Fruit fly (Drosophila melanogaster) whole organism, embryonic: Measurements from ENCODE around the gene RpS25.

Experiments used
- Awh ChIP-seq: fragments of 200-800 bp; sonication (Bioruptor generic); IDR thresholded peaks from 2 replicates; pipeline ENCODE4, ENCODE4 v1.3.6; 2022; ENCODE audit warnings: missing biosample characterization, missing genetic modification characterization
- CG10147 ChIP-seq: fragments of 200-800 bp; sonication (Bioruptor generic); optimal IDR thresholded peaks from 2 replicates; lab custom pipeline; 2019; ENCODE audit warnings: missing biosample characterization, mild to moderate bottlenecking, missing genetic modification characterization, moderate library complexity
- CG10366 ChIP-seq: fragments of 200-800 bp; sonication (Bioruptor generic); IDR thresholded peaks from 2 replicates; pipeline ENCODE4 v1.3.6; 2022; ENCODE audit warnings: missing biosample characterization, missing genetic modification characterization
- CG10979 ChIP-seq: fragments of 200-800 bp; sonication (Bioruptor generic); optimal IDR thresholded peaks from 2 replicates; lab custom pipeline; 2018; ENCODE audit warnings: missing biosample characterization, mild to moderate bottlenecking, missing genetic modification characterization, moderate library complexity
- CG11696 ChIP-seq: fragments of 200-800 bp; sonication (Bioruptor generic); IDR thresholded peaks from 2 replicates; pipeline ENCODE4 v1.3.6; 2022; ENCODE audit warnings: missing biosample characterization, missing genetic modification characterization
- CG12659 ChIP-seq: fragments of 200-800 bp; sonication (Bioruptor generic); optimal IDR thresholded peaks from 3 replicates; lab custom pipeline; 2017; ENCODE audit warnings: mild to moderate bottlenecking, missing biosample characterization, missing genetic modification reagents, missing genetic modification characterization
- CG14710 ChIP-seq: fragments of 200-800 bp; sonication (Bioruptor generic); optimal IDR thresholded peaks from 3 replicates; lab custom pipeline; 2019; ENCODE audit warnings: missing biosample characterization, mild to moderate bottlenecking, missing genetic modification characterization, moderate library complexity
- CG16779 ChIP-seq: fragments of 200-800 bp; sonication (Bioruptor generic); IDR thresholded peaks from 2 replicates; pipeline ENCODE4 v1.3.6; 2022; ENCODE audit warnings: missing biosample characterization, missing genetic modification characterization
- CG4730 ChIP-seq: fragments of 200-800 bp; sonication (Bioruptor generic); IDR thresholded peaks from 2 replicates; pipeline ENCODE4 v1.3.6; 2022; ENCODE audit warnings: missing biosample characterization, missing genetic modification characterization
- CG5180 ChIP-seq: fragments of 200-800 bp; sonication (Bioruptor generic); optimal IDR thresholded peaks from 3 replicates; lab custom pipeline; 2017; ENCODE audit warnings: missing biosample characterization, missing genetic modification characterization, mild to moderate bottlenecking, moderate library complexity, missing genetic modification reagents
- CG6791 ChIP-seq: fragments of 200-800 bp; sonication (Bioruptor generic); IDR thresholded peaks from 3 replicates; pipeline ENCODE4 v1.3.6; 2022; ENCODE audit warnings: missing biosample characterization, missing genetic modification characterization; ENCODE audit not compliant: partially characterized antibody
- CG7357 ChIP-seq: fragments of 200-800 bp; sonication (Bioruptor generic); IDR thresholded peaks from 3 replicates; pipeline ENCODE4 v1.3.6; 2022; ENCODE audit warnings: missing biosample characterization, missing genetic modification characterization
- CG7839 ChIP-seq: fragments of 200-800 bp; sonication (Bioruptor generic); optimal IDR thresholded peaks from 3 replicates; lab custom pipeline; 2018; ENCODE audit warnings: missing biosample characterization, mild to moderate bottlenecking, missing genetic modification characterization, moderate library complexity
- CG8924 ChIP-seq: fragments of 200-800 bp; optimal IDR thresholded peaks from 3 replicates; lab custom pipeline; 2019; ENCODE audit warnings: missing biosample characterization, mild to moderate bottlenecking, missing genetic modification characterization, moderate library complexity
- CG9727 ChIP-seq: fragments of 200-800 bp; sonication (Bioruptor generic); optimal IDR thresholded peaks from 3 replicates; lab custom pipeline; 2017; ENCODE audit warnings: missing biosample characterization, mild to moderate bottlenecking, missing genetic modification characterization
- CG9797 ChIP-seq: fragments of 200-800 bp; sonication (Bioruptor generic); optimal IDR thresholded peaks from 3 replicates; lab custom pipeline; 2018; ENCODE audit warnings: missing biosample characterization, mild to moderate bottlenecking, missing genetic modification characterization
- Deaf1 ChIP-seq: fragments of 200-800 bp; optimal IDR thresholded peaks from 3 replicates; lab custom pipeline; 2019; ENCODE audit warnings: missing biosample characterization, mild to moderate bottlenecking, missing genetic modification characterization, moderate library complexity
- Dp ChIP-seq: fragments of 200-800 bp; sonication (Bioruptor generic); optimal IDR thresholded peaks from 2 replicates; lab custom pipeline; 2018; ENCODE audit warnings: missing biosample characterization, mild to moderate bottlenecking, missing genetic modification characterization, moderate library complexity
- Fer1 ChIP-seq: fragments of 200-800 bp; sonication (Bioruptor generic); optimal IDR thresholded peaks from 2 replicates; lab custom pipeline; 2017; ENCODE audit warnings: missing biosample characterization, mild to moderate bottlenecking, missing genetic modification characterization
- GATAe ChIP-seq: fragments of 200-800 bp; sonication (Bioruptor generic); conservative IDR thresholded peaks from 2 replicates; pipeline ENCODE4 v1.3.6; 2022; ENCODE audit warnings: missing biosample characterization, missing genetic modification characterization
- H2.0 ChIP-seq: fragments of 200-800 bp; sonication (Bioruptor generic); IDR thresholded peaks from 2 replicates; pipeline ENCODE4 v1.3.6; 2022; ENCODE audit warnings: missing biosample characterization, missing genetic modification characterization
- MBD-R2 ChIP-seq: fragments of 200-800 bp; sonication (Bioruptor generic); IDR thresholded peaks from 2 replicates; pipeline ENCODE4 v1.3.6; 2022; ENCODE audit warnings: missing biosample characterization, missing genetic modification characterization
- Max ChIP-seq: fragments of 200-800 bp; sonication (Bioruptor generic); optimal IDR thresholded peaks from 2 replicates; lab custom pipeline; 2016; ENCODE audit warnings: missing biosample characterization, mild to moderate bottlenecking, missing genetic modification characterization
- NK7.1 ChIP-seq: fragments of 200-800 bp; sonication (Bioruptor generic); optimal IDR thresholded peaks from 3 replicates; lab custom pipeline; 2016; ENCODE audit warnings: missing biosample characterization, missing genetic modification characterization
- Poxn ChIP-seq: fragments of 200-800 bp; sonication (Bioruptor generic); IDR thresholded peaks from 2 replicates; pipeline ENCODE4 v1.3.6; 2022; ENCODE audit warnings: missing biosample characterization, missing genetic modification characterization
- Sin3A ChIP-seq: fragments of >200 bp; optimal IDR thresholded peaks from 2 replicates; lab custom pipeline; 2018
- ash1 ChIP-seq: fragments of 200-800 bp; sonication (Bioruptor generic); optimal IDR thresholded peaks from 2 replicates; lab custom pipeline; 2018; ENCODE audit warnings: missing biosample characterization, mild to moderate bottlenecking, missing genetic modification characterization
- ato ChIP-seq: fragments of 200-800 bp; sonication (Bioruptor generic); IDR thresholded peaks from 2 replicates; pipeline ENCODE4 v1.3.6; 2022; ENCODE audit warnings: missing biosample characterization, missing genetic modification characterization; ENCODE audit not compliant: partially characterized antibody
- bigmax ChIP-seq: fragments of 200-800 bp; sonication (Bioruptor generic); optimal IDR thresholded peaks from 2 replicates; lab custom pipeline; 2018; ENCODE audit warnings: missing biosample characterization, mild to moderate bottlenecking, missing genetic modification characterization
- bsh ChIP-seq, 2 experiments: fragments of 200-800 bp; sonication (Bioruptor generic); optimal IDR thresholded peaks; 2 replicates each; lab custom pipeline; 2017 to 2018; ENCODE audit warnings: mild to moderate bottlenecking in 2 of 2, missing biosample characterization in 2 of 2, missing genetic modification characterization in 2 of 2, moderate library complexity in 1 of 2
- chif ChIP-seq, 2 experiments: fragments of 200-800 bp; sonication (Bioruptor generic); optimal IDR thresholded peaks; 3 replicates each; lab custom pipeline; 2016; ENCODE audit warnings: missing biosample characterization in 2 of 2, missing genetic modification characterization in 2 of 2
- ci ChIP-seq: fragments of 200-800 bp; sonication (Bioruptor generic); IDR thresholded peaks from 3 replicates; pipeline ENCODE4 v1.3.6; 2022; ENCODE audit warnings: missing biosample characterization, missing genetic modification characterization
- danr ChIP-seq: fragments of 200-800 bp; sonication (Bioruptor generic); IDR thresholded peaks from 2 replicates; pipeline ENCODE4 v1.3.6; 2022; ENCODE audit warnings: missing biosample characterization, missing genetic modification characterization
- dm ChIP-seq: fragments of 200-800 bp; sonication (Bioruptor generic); optimal IDR thresholded peaks from 3 replicates; lab custom pipeline; 2016; ENCODE audit warnings: missing biosample characterization, missing genetic modification characterization
- emc ChIP-seq: fragments of 200-800 bp; sonication (Bioruptor generic); optimal IDR thresholded peaks from 2 replicates; lab custom pipeline; 2016; ENCODE audit warnings: missing biosample characterization, missing genetic modification characterization
- ems ChIP-seq: fragments of 200-800 bp; sonication (Bioruptor generic); optimal IDR thresholded peaks from 3 replicates; lab custom pipeline; 2016; ENCODE audit warnings: missing biosample characterization, missing genetic modification characterization
- fru ChIP-seq: fragments of >200 bp; optimal IDR thresholded peaks from 2 replicates; lab custom pipeline; 2017
- gfzf ChIP-seq: fragments of 200-800 bp; sonication (Bioruptor generic); optimal IDR thresholded peaks from 2 replicates; lab custom pipeline; 2016; ENCODE audit warnings: missing biosample characterization, mild to moderate bottlenecking, missing genetic modification characterization, moderate library complexity
- hbn ChIP-seq: fragments of 200-800 bp; sonication (Bioruptor generic); IDR thresholded peaks from 2 replicates; pipeline ENCODE4 v1.3.6; 2022; ENCODE audit warnings: missing biosample characterization, missing genetic modification characterization; ENCODE audit not compliant: partially characterized antibody
- hkb ChIP-seq, 2 experiments: fragments of 200-800 bp in 1 of 2; fragments of >200 bp in 1 of 2; sonication (Bioruptor generic) in 1 of 2; IDR thresholded peaks in 1 of 2; optimal IDR thresholded peaks in 1 of 2; 2 replicates each; pipeline versions ENCODE4 v1.3.6 to Lab custom; 2017 to 2022; ENCODE audit warnings: missing biosample characterization in 1 of 2, missing genetic modification characterization in 1 of 2
- inv ChIP-seq: fragments of 200-800 bp; sonication (Bioruptor generic); IDR thresholded peaks from 2 replicates; pipeline ENCODE4 v1.3.6; 2022; ENCODE audit warnings: missing biosample characterization, missing genetic modification characterization; ENCODE audit not compliant: partially characterized antibody
- luna ChIP-seq: fragments of 200-800 bp; sonication (Bioruptor generic); optimal IDR thresholded peaks from 2 replicates; lab custom pipeline; 2016; ENCODE audit warnings: missing biosample characterization, missing genetic modification characterization
- odd ChIP-seq: fragments of 200-800 bp; sonication (Bioruptor generic); optimal IDR thresholded peaks from 2 replicates; lab custom pipeline; 2017; ENCODE audit warnings: missing biosample characterization, mild to moderate bottlenecking, missing genetic modification characterization
- pan ChIP-seq, 4 experiments: fragments of >200 bp in 3 of 4; fragments of 200-800 bp in 1 of 4; sonication (Bioruptor generic) in 1 of 4; optimal IDR thresholded peaks in 3 of 4; IDR thresholded peaks in 1 of 4; 2 replicates each; pipeline versions ENCODE4 v1.3.6 to Lab custom; 2017 to 2022; ENCODE audit warnings: missing biosample characterization in 2 of 4, missing genetic modification characterization in 2 of 4, mixed read lengths in 1 of 4
- pzg ChIP-seq: fragments of 200-800 bp; sonication (Bioruptor generic); optimal IDR thresholded peaks from 3 replicates; lab custom pipeline; 2018; ENCODE audit warnings: missing biosample characterization, mild to moderate bottlenecking, missing genetic modification characterization, moderate library complexity

RpS25 gene

DNA sequence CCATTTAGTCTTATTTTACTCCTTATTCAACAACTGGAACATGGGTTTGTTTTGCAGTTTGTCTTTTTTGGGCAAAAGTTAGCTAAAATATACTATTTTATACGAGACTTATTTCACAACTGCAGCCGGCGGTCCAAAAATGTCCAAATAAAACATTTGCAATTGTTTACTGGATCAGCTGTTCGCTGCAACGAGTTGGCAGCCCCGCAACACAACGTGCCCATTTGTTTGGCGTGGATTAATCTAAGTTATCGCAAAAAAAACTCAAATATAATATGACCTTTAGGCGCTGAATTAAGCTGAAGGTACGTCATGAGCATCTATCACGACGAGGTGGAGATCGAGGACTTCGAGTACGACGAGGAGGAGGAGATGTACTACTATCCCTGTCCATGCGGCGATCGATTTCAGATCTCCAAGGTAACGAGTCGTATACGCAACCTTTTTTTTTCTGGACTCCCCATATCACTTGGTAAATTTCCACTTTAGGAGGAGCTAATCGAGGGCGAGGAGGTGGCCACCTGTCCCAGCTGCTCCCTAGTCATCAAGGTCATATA, 15.7 kb upstream of the RpS25 start, which contains the start of the genes CG17187 and Dph3 (continued):
- TF ChIP-seq hkb (optimal IDR thresholded peaks at IDR 0.05; lab: Kevin White, UChicago) (no peak), hkb (GFP tag; IDR thresholded peaks at IDR 0.05; lab: Robert Waterston, UW) (no peak), NK7.1 (GFP tag; lab: Kevin White, UChicago) (no peak), danr (GFP tag; lab: Robert Waterston, UW) (no peak), inv (GFP tag; lab: Robert Waterston, UW) (no peak), GATAe (GFP tag; lab: Robert Waterston, UW) (no peak), emc (GFP tag; lab: Kevin White, UChicago) (no peak), chif (GFP tag; optimal IDR thresholded peaks at IDR 0.05; lab: Kevin White, UChicago) (no peak), CG7839 (tag; lab: Kevin White, UChicago) (no peak), CG4730 (no peak), CG10366 (GFP tag; lab: Robert Waterston, UW) (no peak), Max (no peak), pzg (peak; percentile 40), CG10979 (peak; percentile 35), bigmax (no peak), ash1 (no peak), H2.0 (no peak), Poxn (GFP tag; lab: Robert Waterston, UW) (no peak), Awh (no peak), fru (lab: Kevin White, UChicago) (no peak), CG14710 (tag; lab: Kevin White, UChicago) (peak; percentile 5), odd (GFP tag; lab: Kevin White, UChicago) (no peak), ci (GFP tag; lab: Robert Waterston, UW) (no peak), MBD-R2 (peak; percentile 85), CG12659 (GFP tag; lab: Kevin White, UChicago) (no peak), luna (no peak), bsh (GFP tag; optimal IDR thresholded peaks at IDR 0.05; lab: Kevin White, UChicago) (no peak), CG7357 (GFP tag; lab: Robert Waterston, UW) (no peak), ems (GFP tag; lab: Kevin White, UChicago) (no peak), CG9727 (no peak), pan (optimal IDR thresholded peaks at IDR 0.05; lab: Kevin White, UChicago) (no peak), pan (GFP tag; optimal IDR thresholded peaks at IDR 0.05 in 1 of 2, IDR thresholded peaks at IDR 0.05 in 1 of 2) (no peak), hbn (no peak), CG16779 (GFP tag; lab: Robert Waterston, UW) (no peak), gfzf (peak; percentile 56), Sin3A (lab: Kevin White, UChicago) (peak; percentile 14), CG8924 (peak; percentile 19), CG5180 (GFP tag; lab: Kevin White, UChicago) (no peak), Fer1 (GFP tag; lab: Kevin White, UChicago) (no peak), Deaf1 (tag; lab: Kevin White, UChicago) (no peak), Dp (GFP tag; lab: Kevin White, UChicago) (peak; percentile 10), ato (no peak), CG6791 (no peak), CG10147 (GFP tag; lab: Kevin White, UChicago) (no peak), dm (peak; percentile 74), CG9797 (GFP tag; lab: Kevin White, UChicago) (peak; percentile 15), CG11696 (GFP tag; lab: Robert Waterston, UW) (no peak)
